Worm (Caenorhabditis elegans) whole organism, L4/young adult: ENCODE data around the gene K10H10.5.

ENCODE experiments used
- W03F9.2 ChIP-seq: fragments of 150-350 bp; optimal IDR thresholded peaks from 2 replicates; lab custom pipeline; 2014; ENCODE audit warnings: missing biosample characterization, missing genetic modification characterization
- dao-5 ChIP-seq: sonication (generic microtip); optimal IDR thresholded peaks from 2 replicates; lab custom pipeline; 2016; ENCODE audit warnings: missing genotype, missing genetic modification characterization, moderate library complexity, missing compliant biosample characterization
- him-1 ChIP-seq: sonication (generic microtip); optimal IDR thresholded peaks from 2 replicates; lab custom pipeline; 2016; ENCODE audit warnings: missing genotype, missing genetic modification reagents, missing genetic modification characterization, missing compliant biosample characterization

Gene K10H10.5

ce11 chrII:14525013-14525412 is 23.5 kb downstream of the K10H10.5 start, which contains the start of gene F57C2.4:
TSS of gene F57C2.4 (plus strand) at chrII:14525313.
- TF ChIP-seq him-1 (tag; lab: Kevin White, UChicago) (no peak), dao-5 (tag; lab: Kevin White, UChicago) (no peak), W03F9.2 (tag; lab: Kevin White, UChicago) (no peak)

- TF ChIP-seq dao-5 (tag; lab: Kevin White, UChicago) (no peak), him-1 (tag; lab: Kevin White, UChicago) (no peak), W03F9.2 (tag; lab: Kevin White, UChicago) (no peak)
Measured at ce11 chrII:14527104-14527503, 25.6 kb downstream of the K10H10.5 start.

ce11 chrII:14528233-14528802 is 26.8 kb downstream of the K10H10.5 start, which contains the start of the genes F57C2.5 and spat-1:
TSS of gene F57C2.5 (minus strand) at chrII:14528239.
TSS of gene spat-1 (plus strand) at chrII:14528752.
- no peak for TF ChIP-seq dao-5 (tag; lab: Kevin White, UChicago)
- TF ChIP-seq him-1 (tag; lab: Kevin White, UChicago), result no peak
- peak; percentile 71 for TF ChIP-seq W03F9.2 (tag; lab: Kevin White, UChicago)

ce11 chrII:14534000-14534399 is 32.5 kb downstream of the K10H10.5 start, which contains the start of gene C04H5.1:
TSS of gene C04H5.1 (plus strand) at chrII:14534300.
- TF ChIP-seq dao-5 (tag; lab: Kevin White, UChicago), result no peak
- no peak for TF ChIP-seq him-1 (tag; lab: Kevin White, UChicago)
- TF ChIP-seq W03F9.2 (tag; lab: Kevin White, UChicago), result no peak

- no peak for TF ChIP-seq W03F9.2 (tag; lab: Kevin White, UChicago)
Measured at ce11 chrII:14537728-14538127, 36.2 kb downstream of the K10H10.5 start, which contains the start of the genes clec-147 and C04H5.7. TSS of gene clec-147 (minus strand) at chrII:14537828. TSS of gene C04H5.7 (plus strand) at chrII:14537946.

- TF ChIP-seq W03F9.2 (tag; lab: Kevin White, UChicago) (no peak), him-1 (tag; lab: Kevin White, UChicago) (no peak), dao-5 (tag; lab: Kevin White, UChicago) (no peak)
Measured at ce11 chrII:14540551-14540950, 39.0 kb downstream of the K10H10.5 start.

- TF ChIP-seq him-1 (tag; lab: Kevin White, UChicago) (no peak), W03F9.2 (tag; lab: Kevin White, UChicago) (no peak), dao-5 (tag; lab: Kevin White, UChicago) (no peak)
Measured at ce11 chrII:14548691-14549090, 47.1 kb downstream of the K10H10.5 start, which contains the start of gene gcy-29. TSS of gene gcy-29 (minus strand) at chrII:14548791.

- no peak for TF ChIP-seq him-1 (tag; lab: Kevin White, UChicago)
- no peak for TF ChIP-seq dao-5 (tag; lab: Kevin White, UChicago)
- no peak for TF ChIP-seq W03F9.2 (tag; lab: Kevin White, UChicago)
Measured at ce11 chrII:14550613-14551012, 49.1 kb downstream of the K10H10.5 start, which contains the start of gene nlp-41. TSS of gene nlp-41 (plus strand) at chrII:14550913.
